Worm (Caenorhabditis elegans) whole organism, dauer: ENCODE results near the gene selt-1.2.

Experiments
- unc-62 ChIP-seq: sonication (generic microtip); optimal IDR thresholded peaks from 2 replicates; lab custom pipeline; 2017; ENCODE audit warnings: missing biosample characterization, missing genetic modification reagents, missing genetic modification characterization

The selt-1.2 gene

DNA sequence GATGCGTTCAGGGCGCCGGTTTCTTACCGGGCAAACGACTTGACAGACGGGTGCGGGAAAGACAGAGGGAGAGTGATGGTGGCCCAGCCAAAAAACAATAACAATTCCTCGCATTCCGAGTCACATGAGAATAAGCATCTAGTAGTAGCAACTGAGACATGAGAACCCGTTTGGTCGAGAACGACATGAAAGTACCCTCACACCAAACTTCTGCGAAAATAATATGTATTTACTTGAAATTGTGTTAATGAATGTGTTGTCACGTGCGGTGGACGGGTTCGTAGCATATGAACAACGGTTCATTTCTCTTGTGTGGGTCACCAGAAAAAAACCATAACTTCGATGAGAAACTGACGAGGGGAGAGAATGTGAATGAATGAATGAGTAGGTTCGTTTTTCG, 26.3 kb downstream of the selt-1.2 start:
- TF ChIP-seq unc-62 (GFP tag; lab: Kevin White, UChicago) = no peak

DNA sequence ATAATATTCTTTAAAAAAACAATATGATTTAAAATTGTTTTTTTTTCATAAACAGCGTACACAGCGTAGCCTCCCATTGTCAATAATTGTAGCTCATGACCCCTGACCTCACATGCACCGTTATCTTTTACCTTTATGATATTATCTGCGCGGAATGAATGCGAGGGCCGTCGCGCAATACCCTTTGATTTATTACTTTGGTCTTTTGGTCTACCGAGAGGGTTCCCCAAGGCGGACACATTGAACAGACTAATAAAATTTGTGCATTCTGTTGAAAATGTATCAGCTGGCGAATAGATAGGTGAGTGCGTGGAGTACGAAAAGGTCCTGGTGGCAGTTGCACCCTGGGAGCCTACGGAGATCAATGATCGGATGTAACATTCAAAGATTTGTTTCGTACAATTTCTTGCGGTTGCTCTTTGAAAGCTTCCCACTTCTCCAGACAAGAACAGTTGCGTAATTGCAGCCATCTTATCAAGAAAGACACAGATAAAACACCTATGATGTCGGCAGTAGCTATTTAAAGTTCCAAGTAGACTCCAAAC, 26.8 kb downstream of the selt-1.2 start:
- no peak for TF ChIP-seq unc-62 (GFP tag; lab: Kevin White, UChicago)

DNA sequence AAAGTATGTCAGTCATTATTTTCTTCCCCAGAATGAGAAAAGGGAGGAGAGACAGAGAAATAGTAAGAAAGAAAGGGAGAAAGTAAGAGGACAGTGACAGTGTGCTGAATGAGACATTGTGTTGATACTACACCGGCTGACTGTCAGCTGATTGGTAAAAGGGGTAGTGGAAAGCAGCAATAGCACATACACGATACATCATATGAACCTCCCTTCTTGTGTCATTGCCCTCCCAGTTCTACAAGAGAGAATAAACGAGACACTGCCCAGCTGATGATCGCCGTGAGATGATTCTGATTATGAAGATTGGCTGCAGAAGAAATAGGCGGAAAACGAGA, 27.4 kb downstream of the selt-1.2 start:
- TF ChIP-seq unc-62 (GFP tag; lab: Kevin White, UChicago) = no peak

DNA sequence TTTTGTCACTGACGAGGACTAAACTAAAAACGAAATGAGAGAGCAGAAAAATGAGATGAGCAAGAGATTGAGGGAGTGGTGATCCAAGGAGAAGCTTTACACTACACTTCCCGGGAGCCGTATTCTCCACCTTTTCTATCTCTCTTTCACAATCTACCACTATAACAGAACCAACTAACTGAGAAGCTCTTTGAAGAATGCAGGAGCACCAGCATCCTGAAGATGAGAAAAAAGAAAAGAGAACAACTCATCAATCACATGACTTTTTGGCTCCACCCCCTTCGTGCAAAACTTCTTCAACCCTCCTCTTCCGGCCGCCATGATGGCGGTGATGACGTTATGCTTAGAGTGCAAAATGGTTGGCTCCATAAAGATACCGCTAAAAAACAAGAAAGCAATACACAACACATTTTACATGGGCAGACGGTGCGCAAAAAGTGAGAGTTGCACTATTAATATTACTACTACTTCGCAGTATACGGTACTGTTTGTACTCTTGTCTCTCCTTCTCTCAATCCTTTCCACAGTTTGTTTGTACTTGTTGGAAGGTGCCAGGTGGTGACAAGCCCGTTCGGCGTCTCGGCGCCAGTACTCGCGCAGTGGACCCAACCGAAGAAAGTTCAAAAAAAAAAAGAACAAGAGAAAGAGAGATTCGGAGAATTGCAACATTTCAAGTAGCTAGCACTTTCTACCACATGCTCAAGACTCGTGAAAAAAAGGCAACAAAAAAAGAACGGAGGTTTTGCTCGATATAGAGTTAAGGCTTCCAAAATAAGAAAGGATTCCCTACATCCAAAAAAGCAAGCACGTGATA, 27.9 kb downstream of the selt-1.2 start:
- TF ChIP-seq unc-62 (GFP tag; lab: Kevin White, UChicago) = no peak

DNA sequence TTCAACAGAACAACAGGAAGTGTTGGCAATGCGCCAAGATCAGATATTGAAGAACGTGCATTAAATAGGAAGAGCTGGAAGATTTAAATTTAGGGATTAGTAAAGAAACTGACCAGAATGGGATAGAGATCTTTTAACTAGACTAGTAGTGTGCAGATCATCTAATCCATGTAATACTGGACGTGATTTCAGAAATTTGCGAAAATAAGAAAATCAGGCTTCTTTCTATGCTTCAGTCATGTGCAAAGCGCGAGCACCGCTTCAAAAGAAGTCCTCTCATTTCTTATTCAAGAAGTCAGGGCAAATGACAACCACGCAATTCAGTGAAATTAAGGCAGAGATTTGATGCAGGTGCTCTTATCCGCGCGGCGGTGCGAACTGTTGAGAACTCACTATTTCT, 29.1 kb downstream of the selt-1.2 start:
- TF ChIP-seq unc-62 (GFP tag; lab: Kevin White, UChicago) = no peak

DNA sequence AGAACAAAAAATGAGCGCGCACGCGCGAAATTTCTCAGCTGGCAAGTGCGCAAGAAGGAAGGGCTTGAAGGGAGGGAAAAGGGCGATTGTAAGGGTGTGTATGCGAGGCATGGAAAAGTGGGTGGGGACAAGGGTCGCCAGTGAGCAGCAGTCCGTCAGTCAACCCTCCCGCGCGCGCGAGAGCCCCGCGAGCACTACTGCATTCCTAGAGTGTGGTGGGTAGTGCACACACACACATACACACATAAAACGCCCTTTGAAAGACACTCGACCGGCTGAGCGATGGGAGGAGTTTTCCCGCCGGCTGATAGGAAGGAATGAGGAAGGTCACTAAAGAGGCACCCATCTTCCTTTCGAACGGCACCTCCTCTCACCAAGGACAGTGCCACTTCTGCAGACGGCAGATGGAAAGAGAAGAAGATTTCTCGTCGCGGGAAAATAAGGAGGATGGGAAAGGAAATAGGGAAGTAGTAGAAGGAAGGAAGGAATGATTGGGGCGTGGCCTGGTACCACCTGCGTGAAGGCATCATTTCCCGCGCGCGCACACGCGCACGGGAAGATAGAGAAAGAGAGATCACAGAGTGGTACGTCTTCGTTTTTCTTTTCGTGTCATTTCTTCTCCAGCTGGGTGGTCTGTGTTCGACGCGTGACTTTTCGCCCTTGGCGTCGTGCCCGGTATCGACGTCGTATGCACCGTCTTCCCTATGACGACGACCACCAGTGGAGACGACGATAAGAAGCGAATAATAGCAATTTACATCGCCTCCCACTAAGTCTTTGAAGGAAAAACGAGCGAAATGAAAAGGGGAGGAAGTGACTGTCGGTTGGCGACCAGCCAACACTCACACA, 30.1 kb downstream of the selt-1.2 start:
- no peak for TF ChIP-seq unc-62 (GFP tag; lab: Kevin White, UChicago)

DNA sequence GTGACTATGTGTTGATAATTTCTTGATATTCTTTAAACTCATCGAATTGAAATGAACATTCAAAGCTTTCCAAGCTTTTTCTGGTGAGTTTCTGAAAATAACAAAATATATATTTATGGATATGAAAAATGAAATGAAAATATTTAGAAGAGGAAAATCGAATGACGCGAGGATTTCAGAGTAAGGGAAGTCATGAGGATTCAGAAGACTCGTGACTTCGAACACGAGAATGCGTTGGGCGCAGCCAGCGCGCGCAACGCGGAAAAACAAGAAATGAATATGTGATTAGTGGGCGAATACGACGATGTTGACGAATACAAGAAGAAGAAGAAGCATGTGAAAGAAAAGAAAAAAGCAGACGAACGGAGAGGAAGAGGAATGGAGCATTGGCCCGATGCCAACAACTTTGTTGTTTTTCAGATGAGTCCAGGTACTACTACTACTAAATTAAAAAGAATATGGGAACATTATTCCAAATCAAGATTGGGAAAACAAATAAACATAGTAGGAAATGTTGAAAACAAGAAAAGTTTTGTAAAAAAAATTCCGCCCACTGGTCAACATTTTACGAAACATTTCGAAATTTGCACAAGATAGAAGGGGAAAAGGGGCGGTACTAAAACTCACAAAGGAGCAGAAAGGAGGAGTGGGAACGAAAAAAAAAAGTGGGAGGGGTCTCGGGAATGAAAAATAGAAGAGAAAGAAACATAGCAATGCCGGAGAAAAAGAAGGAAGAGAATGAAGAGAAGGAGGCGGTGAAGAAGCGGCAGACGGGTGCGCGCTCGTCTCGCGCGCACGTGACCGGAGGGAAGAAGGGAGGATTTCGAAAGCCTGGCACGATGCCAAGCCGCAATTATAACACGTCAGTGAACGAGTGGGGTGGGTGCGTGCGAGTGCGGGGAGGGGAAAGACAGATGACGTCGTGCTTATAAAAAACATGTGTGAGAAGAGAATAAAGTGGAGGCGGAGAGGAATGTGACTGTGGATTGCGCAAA, 31.7 kb downstream of the selt-1.2 start:
- no peak for TF ChIP-seq unc-62 (GFP tag; lab: Kevin White, UChicago)

DNA sequence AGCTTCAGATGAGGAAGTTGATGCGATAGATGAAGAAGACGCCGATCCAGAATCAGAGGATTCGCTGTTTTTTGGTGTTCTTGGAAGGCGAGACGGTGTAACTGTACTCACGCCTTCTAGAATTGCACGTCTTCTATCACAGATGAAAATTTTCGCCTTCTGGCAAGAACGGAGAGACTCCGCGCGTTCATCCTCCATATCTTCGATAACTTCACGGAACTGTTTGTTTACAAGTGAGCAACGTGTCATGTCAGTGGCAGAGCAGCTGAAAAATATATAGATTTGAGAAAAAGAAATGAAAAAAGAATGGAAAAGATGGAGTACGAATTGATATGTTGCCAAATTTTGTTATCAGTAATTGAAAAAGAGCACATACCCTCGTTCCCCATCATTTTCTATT, 32.5 kb downstream of the selt-1.2 start:
- no peak for TF ChIP-seq unc-62 (GFP tag; lab: Kevin White, UChicago)

DNA sequence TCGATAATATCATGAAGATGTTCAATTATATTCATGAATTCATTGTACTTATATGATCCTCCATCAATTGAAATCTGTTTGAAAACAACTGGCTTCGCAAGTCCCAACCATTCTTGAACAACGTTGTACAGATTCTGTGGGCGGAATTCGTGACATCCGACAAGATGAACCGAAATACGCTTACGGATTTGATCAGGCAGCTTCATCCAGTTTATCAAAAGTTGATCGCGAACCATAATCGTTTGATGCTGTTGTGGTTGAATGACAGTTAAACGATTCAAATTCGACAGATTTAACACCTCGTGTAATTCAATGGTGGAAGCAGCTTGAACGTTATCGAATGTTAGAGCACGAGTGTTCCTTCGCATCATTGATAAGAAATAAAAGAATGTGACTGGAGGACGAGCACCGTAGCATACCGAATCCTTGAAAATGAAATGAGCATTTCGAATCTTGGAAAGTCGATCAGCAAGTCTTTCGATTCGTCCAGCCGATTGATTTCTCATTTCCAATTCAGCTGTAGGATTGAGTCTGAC, 33.4 kb downstream of the selt-1.2 start:
- no peak for TF ChIP-seq unc-62 (GFP tag; lab: Kevin White, UChicago)

DNA sequence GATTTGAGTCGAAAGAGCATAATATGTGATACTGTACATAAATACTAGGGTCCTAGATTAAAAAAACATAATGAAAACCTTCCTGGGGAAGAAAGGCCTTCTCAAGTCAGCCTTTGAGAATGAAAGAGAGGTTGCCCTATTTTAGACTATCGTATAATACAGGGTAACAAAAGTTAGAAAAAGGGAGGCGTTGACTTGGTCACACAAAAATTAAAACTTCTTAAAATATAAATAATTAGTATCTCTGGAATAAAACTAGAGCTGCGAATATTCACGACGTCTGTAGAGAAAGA, 34.6 kb downstream of the selt-1.2 start:
- no peak for TF ChIP-seq unc-62 (GFP tag; lab: Kevin White, UChicago)

DNA sequence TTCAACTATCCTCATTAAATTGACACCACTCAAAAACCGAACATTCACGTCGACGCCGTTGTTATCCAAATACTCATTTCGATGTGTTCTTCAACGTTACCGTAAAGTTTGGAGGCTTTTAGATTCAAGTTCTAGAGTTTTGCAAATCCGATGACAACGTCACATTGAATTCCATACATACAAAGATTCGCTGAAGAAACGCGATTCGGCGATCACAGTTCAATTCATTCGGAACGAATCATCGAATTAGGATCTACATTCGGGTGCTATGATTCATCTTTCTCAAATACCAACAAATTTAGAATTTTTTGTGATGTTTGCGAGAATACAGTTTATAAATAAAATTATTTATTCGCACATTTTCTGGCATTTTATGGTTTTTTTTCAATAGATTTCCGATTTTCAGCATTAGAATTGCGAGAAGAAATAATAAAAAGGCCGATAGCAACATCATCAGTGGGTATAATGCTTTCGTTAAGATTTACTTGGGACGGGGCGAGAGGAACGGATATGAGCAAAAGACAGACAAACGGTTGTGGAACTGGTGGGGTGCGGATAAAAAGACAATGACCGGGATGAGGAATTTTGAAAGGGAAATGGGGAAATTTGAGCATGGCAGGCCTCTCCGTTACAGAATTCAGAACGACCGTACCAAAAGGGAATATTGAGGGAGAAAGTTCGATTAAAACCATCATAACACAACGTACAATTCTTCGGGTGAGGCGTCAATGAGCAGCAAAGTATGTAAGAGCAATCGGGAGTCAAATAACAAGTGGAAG, 35.1 kb downstream of the selt-1.2 start:
- no peak for TF ChIP-seq unc-62 (GFP tag; lab: Kevin White, UChicago)

DNA sequence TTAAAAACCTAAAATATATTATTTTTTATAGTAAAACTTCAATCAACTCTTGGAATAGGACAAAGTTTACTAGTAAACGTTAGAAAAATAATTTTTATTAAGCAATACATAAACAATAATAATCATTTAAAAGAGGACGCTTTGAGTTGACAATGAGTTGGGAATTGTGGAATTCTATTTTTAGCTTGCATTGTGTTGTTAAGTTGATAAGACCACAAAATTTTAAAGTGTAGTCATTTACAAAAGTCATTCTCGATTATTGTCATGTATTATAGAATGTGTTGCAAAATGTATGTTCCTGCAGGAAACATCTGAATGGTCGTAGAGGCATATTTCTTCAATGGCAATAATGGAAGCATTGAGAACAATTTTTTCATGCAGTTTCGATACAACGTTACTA, 36.2 kb downstream of the selt-1.2 start:
- TF ChIP-seq unc-62 (GFP tag; lab: Kevin White, UChicago) = no peak

DNA sequence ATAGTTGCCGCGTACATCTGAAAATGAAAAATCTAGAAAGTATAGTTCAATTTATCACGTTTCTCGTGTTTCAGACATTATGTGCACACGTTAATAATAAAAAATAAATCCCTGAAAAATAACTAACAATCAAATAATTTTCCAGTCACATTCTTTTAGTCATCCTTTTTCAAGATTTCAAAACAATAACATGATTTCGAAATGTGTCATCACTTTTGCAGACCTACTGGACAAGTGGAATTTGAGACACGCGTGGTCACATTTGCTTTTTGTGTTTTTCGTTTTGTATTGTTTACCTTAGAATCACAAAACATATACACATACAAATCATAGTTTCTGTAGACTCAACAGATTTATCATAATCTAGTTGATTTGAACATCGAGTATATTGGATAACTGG, 37.8 kb downstream of the selt-1.2 start:
- TF ChIP-seq unc-62 (GFP tag; lab: Kevin White, UChicago) = no peak

DNA sequence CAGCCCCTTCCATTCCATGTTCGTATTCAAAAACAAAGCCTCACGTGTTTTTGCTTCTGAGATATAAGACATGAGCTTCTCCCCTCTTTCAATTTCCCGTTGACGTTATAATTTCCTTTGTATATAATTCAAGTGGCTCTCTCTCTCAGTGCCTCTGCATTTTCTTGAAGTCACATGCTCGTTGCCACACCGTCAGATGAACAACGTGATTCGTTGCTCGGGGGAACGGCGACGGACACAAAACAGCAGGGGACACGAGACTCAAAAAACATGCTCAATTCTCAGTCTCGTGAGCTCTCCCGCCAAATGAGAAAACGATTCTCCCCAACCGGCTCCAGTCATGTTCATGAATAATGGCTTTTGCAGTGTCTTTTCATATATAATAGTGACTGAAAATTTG, 38.8 kb downstream of the selt-1.2 start:
- no peak for TF ChIP-seq unc-62 (GFP tag; lab: Kevin White, UChicago)
